Worm (Caenorhabditis elegans) whole organism, young adult: ENCODE results near the gene cul-5.

Experiments
- B0336.3 ChIP-seq: fragments of 200-800 bp; sonication (Bioruptor generic); IDR thresholded peaks from 2 replicates; pipeline ENCODE4 v1.3.6; 2022; ENCODE audit warnings: missing genetic modification characterization, missing compliant biosample characterization
- F10E7.11 ChIP-seq: sonication (generic microtip); optimal IDR thresholded peaks from 2 replicates; lab custom pipeline; 2017; ENCODE audit warnings: mild to moderate bottlenecking, missing genetic modification characterization, moderate library complexity, missing compliant biosample characterization
- F39B2.1 ChIP-seq: fragments of 200-800 bp; sonication (Bioruptor generic); IDR thresholded peaks from 2 replicates; pipeline ENCODE4 v1.3.6; 2022; ENCODE audit warnings: missing genetic modification reagents, missing genetic modification characterization, missing compliant biosample characterization
- F49E8.2 ChIP-seq: sonication (generic microtip); optimal IDR thresholded peaks from 3 replicates; lab custom pipeline; 2017; ENCODE audit warnings: missing genetic modification characterization, mild to moderate bottlenecking, missing compliant biosample characterization, antibody characterized with exemption, moderate library complexity; ENCODE audit not compliant: insufficient read depth
- F52B5.7 ChIP-seq: sonication (generic microtip); optimal IDR thresholded peaks from 2 replicates; lab custom pipeline; 2016; ENCODE audit warnings: mild to moderate bottlenecking, missing genetic modification characterization, missing compliant biosample characterization
- F55B11.4 ChIP-seq: sonication (generic microtip); optimal IDR thresholded peaks from 2 replicates; lab custom pipeline; 2016; ENCODE audit warnings: missing compliant biosample characterization, missing genetic modification characterization, borderline replicate concordance; ENCODE audit not compliant: insufficient read depth
- Y53G8AR.9 ChIP-seq: fragments of 200-800 bp; sonication (Bioruptor generic); conservative IDR thresholded peaks from 2 replicates; pipeline ENCODE4 v1.3.6; 2022; ENCODE audit warnings: missing genetic modification reagents, missing genetic modification characterization, missing compliant biosample characterization
- Y95B8A.8 ChIP-seq: fragments of 200-800 bp; sonication (Bioruptor generic); IDR thresholded peaks from 2 replicates; pipeline ENCODE4 v1.3.6; 2022; ENCODE audit warnings: missing genetic modification reagents, missing genetic modification characterization, missing compliant biosample characterization
- akir-1 ChIP-seq: fragments of 200-800 bp; sonication (Bioruptor generic); optimal IDR thresholded peaks from 2 replicates; lab custom pipeline; 2018; ENCODE audit warnings: mild to moderate bottlenecking, missing genetic modification characterization, moderate library complexity, missing compliant biosample characterization
- aptf-2 ChIP-seq: fragments of 200-800 bp; sonication (Bioruptor generic); conservative IDR thresholded peaks from 2 replicates; pipeline ENCODE4 v1.3.6; 2022; ENCODE audit warnings: missing genetic modification reagents, missing genetic modification characterization, missing compliant biosample characterization
- athp-1 ChIP-seq: sonication (generic microtip); optimal IDR thresholded peaks from 2 replicates; lab custom pipeline; 2017; ENCODE audit warnings: mild to moderate bottlenecking, missing genetic modification characterization, missing compliant biosample characterization
- attf-6 ChIP-seq: fragments of 200-800 bp; sonication (Bioruptor generic); IDR thresholded peaks from 2 replicates; pipeline ENCODE4 v1.3.6; 2022; ENCODE audit warnings: missing genetic modification reagents, missing genetic modification characterization, missing compliant biosample characterization
- ccch-3 ChIP-seq: fragments of 200-800 bp; sonication (Bioruptor generic); optimal IDR thresholded peaks from 2 replicates; lab custom pipeline; 2018; ENCODE audit warnings: mild to moderate bottlenecking, missing genetic modification characterization, missing compliant biosample characterization
- cebp-1 ChIP-seq, 2 experiments: fragments of 200-800 bp in 1 of 2; sonication (Bioruptor generic) in 1 of 2; sonication (generic microtip) in 1 of 2; IDR thresholded peaks in 1 of 2; optimal IDR thresholded peaks in 1 of 2; 2 replicates each; pipeline versions ENCODE4 v1.3.6 to Lab custom; 2017 to 2022; ENCODE audit warnings: missing compliant biosample characterization in 2 of 2, missing genetic modification characterization in 2 of 2, mild to moderate bottlenecking in 1 of 2, missing genetic modification reagents in 1 of 2, moderate library complexity in 1 of 2
- ceh-100 ChIP-seq: fragments of 200-800 bp; sonication (Bioruptor generic); IDR thresholded peaks from 2 replicates; pipeline ENCODE4 v1.3.6; 2022; ENCODE audit warnings: missing genetic modification reagents, missing genetic modification characterization, missing compliant biosample characterization
- chd-7 ChIP-seq: sonication (generic microtip); optimal IDR thresholded peaks from 2 replicates; lab custom pipeline; 2016; ENCODE audit warnings: mild to moderate bottlenecking, missing genetic modification characterization, moderate library complexity, missing compliant biosample characterization
- die-1 ChIP-seq: sonication (generic microtip); optimal IDR thresholded peaks from 2 replicates; lab custom pipeline; 2016; ENCODE audit warnings: missing genotype, mild to moderate bottlenecking, missing genetic modification characterization, missing compliant biosample characterization
- dpff-1 ChIP-seq: sonication (generic microtip); optimal IDR thresholded peaks from 2 replicates; lab custom pipeline; 2017; ENCODE audit warnings: mild to moderate bottlenecking, missing genetic modification characterization, missing compliant biosample characterization
- fkh-3 ChIP-seq: sonication (generic microtip); optimal IDR thresholded peaks from 2 replicates; lab custom pipeline; 2016; ENCODE audit warnings: mild to moderate bottlenecking, missing genetic modification characterization, missing compliant biosample characterization
- him-1 ChIP-seq: sonication (generic microtip); optimal IDR thresholded peaks from 2 replicates; lab custom pipeline; 2016; ENCODE audit warnings: missing genotype, missing genetic modification reagents, missing genetic modification characterization, missing compliant biosample characterization
- hmg-1.2 ChIP-seq: fragments of 200-800 bp; sonication (Bioruptor generic); IDR thresholded peaks from 2 replicates; pipeline ENCODE4 v1.3.6; 2022; ENCODE audit warnings: missing genetic modification reagents, missing genetic modification characterization, missing compliant biosample characterization
- hrde-1 ChIP-seq: sonication (generic microtip); optimal IDR thresholded peaks from 2 replicates; lab custom pipeline; 2016; ENCODE audit warnings: missing genetic modification characterization, mild to moderate bottlenecking, missing compliant biosample characterization, moderate library complexity, missing genotype, missing genetic modification reagents, borderline replicate concordance
- lin-26 ChIP-seq: fragments of 200-800 bp; sonication (Bioruptor generic); IDR thresholded peaks from 2 replicates; pipeline ENCODE4 v1.3.6; 2022; ENCODE audit warnings: missing genetic modification reagents, missing genetic modification characterization, missing compliant biosample characterization
- lin-35 ChIP-seq, 3 experiments: fragments of 150-350 bp in 2 of 3; sonication (generic microtip) in 1 of 3; optimal IDR thresholded peaks; 2 replicates each; lab custom pipeline; 2014 to 2018; ENCODE audit warnings: missing biosample characterization in 3 of 3, missing genetic modification characterization in 3 of 3, missing genetic modification reagents in 3 of 3
- madf-10 ChIP-seq: sonication (generic microtip); optimal IDR thresholded peaks from 2 replicates; lab custom pipeline; 2016; ENCODE audit warnings: mild to moderate bottlenecking, missing genetic modification characterization, missing compliant biosample characterization
- mcd-1 ChIP-seq: fragments of 200-800 bp; sonication (Bioruptor generic); IDR thresholded peaks from 2 replicates; pipeline ENCODE4 v1.3.6; 2022; ENCODE audit warnings: missing genetic modification reagents, missing genetic modification characterization, missing compliant biosample characterization
- mel-28 ChIP-seq: sonication (generic microtip); optimal IDR thresholded peaks from 2 replicates; lab custom pipeline; 2016; ENCODE audit warnings: borderline replicate concordance, mild to moderate bottlenecking, missing genetic modification characterization, missing compliant biosample characterization
- nhr-179 ChIP-seq: sonication (generic microtip); optimal IDR thresholded peaks from 2 replicates; lab custom pipeline; 2016; ENCODE audit warnings: mild to moderate bottlenecking, missing genetic modification characterization, missing compliant biosample characterization
- nhr-80 ChIP-seq: sonication (generic microtip); optimal IDR thresholded peaks from 2 replicates; lab custom pipeline; 2016; ENCODE audit warnings: missing genetic modification characterization, missing compliant biosample characterization
- pbrm-1 ChIP-seq: fragments of 200-800 bp; sonication (Bioruptor generic); IDR thresholded peaks from 2 replicates; pipeline ENCODE4 v1.3.6; 2022; ENCODE audit warnings: missing genetic modification reagents, missing genetic modification characterization, missing compliant biosample characterization
- pha-4 ChIP-seq: fragments of 150-350 bp; sonication (generic microtip); optimal IDR thresholded peaks from 2 replicates; lab custom pipeline; 2014; ENCODE audit warnings: missing biosample characterization, missing genetic modification reagents, missing genetic modification characterization
- snpc-4 ChIP-seq, 5 experiments: fragments of 150-350 bp in 1 of 5; sonication (generic microtip) in 4 of 5; optimal IDR thresholded peaks; 2 replicates each; lab custom pipeline; 2014 to 2018; ENCODE audit warnings: missing genetic modification characterization in 5 of 5, missing biosample characterization in 3 of 5, antibody characterized with exemption in 2 of 5, mild to moderate bottlenecking in 2 of 5, missing compliant biosample characterization in 2 of 5, missing genotype in 2 of 5, moderate library complexity in 2 of 5, missing genetic modification reagents in 1 of 5
- tbx-9 ChIP-seq: sonication (generic microtip); optimal IDR thresholded peaks from 2 replicates; lab custom pipeline; 2016; ENCODE audit warnings: borderline replicate concordance, missing genetic modification characterization, inconsistent platforms, missing compliant biosample characterization
- unc-130 ChIP-seq: sonication (generic microtip); optimal IDR thresholded peaks from 2 replicates; lab custom pipeline; 2016; ENCODE audit warnings: missing genetic modification reagents, missing genetic modification characterization, missing compliant biosample characterization
- zfh-2 ChIP-seq: fragments of 200-800 bp; sonication (Bioruptor generic); conservative IDR thresholded peaks from 2 replicates; pipeline ENCODE4 v1.3.6; 2022; ENCODE audit warnings: missing genetic modification reagents, missing genetic modification characterization, missing compliant biosample characterization
- ztf-18 ChIP-seq: sonication (generic microtip); optimal IDR thresholded peaks from 2 replicates; lab custom pipeline; 2016; ENCODE audit warnings: missing genotype, mild to moderate bottlenecking, missing genetic modification characterization, missing compliant biosample characterization
- ztf-26 ChIP-seq: sonication (generic microtip); optimal IDR thresholded peaks from 2 replicates; lab custom pipeline; 2017; ENCODE audit warnings: missing genetic modification characterization, missing compliant biosample characterization

The cul-5 gene

DNA sequence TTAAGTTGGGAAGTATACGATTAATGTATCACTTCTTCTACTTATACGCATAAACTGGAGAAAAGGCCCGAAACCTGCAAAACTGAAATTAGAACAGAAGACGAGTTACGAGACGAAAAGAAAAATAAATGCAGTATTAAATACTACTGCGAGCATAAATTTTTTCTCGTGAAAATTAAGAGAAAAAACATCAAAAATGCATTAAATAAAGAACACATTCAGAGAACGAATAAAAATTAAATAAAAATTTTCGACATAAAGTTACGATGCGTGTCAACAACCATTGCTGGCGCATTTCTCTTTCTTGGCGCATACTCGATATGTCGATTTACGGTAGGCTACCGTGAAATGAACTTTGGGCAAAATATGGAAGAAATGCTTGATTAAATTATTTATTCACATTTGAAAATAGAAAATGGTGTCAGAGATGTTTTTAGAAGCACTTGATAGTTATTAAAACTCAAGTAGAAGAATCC, 25.6 kb downstream of the cul-5 start, which contains the start of the genes ZK856.19 and ZK856.11 (continued):
- TF ChIP-seq unc-130 (GFP tag; lab: Kevin White, UChicago) = peak; percentile 5
- TF ChIP-seq chd-7 (tag; lab: Kevin White, UChicago) = no peak
- TF ChIP-seq mcd-1 (GFP tag; lab: Robert Waterston, UW) = peak; percentile 39; the same call in 1 of the 2 replicates
- peak in 1 of 3 experiments; percentile 55 for TF ChIP-seq lin-35 (GFP tag; optimal IDR thresholded peaks at IDR 0.05; lab: Kevin White, UChicago)
- peak; percentile 29 for TF ChIP-seq madf-10 (tag; lab: Kevin White, UChicago)
- no peak for TF ChIP-seq ccch-3 (GFP tag; lab: Kevin White, UChicago)
- TF ChIP-seq die-1 (tag; lab: Kevin White, UChicago) = no peak
- peak; percentile 32; the same call in 1 of the 2 replicates for TF ChIP-seq hmg-1.2 (GFP tag; lab: Robert Waterston, UW)
- TF ChIP-seq cebp-1 (GFP tag; IDR thresholded peaks at IDR 0.05; lab: Robert Waterston, UW) = no peak
- TF ChIP-seq cebp-1 (tag; optimal IDR thresholded peaks at IDR 0.05; lab: Kevin White, UChicago) = peak; percentile 54
- no peak for TF ChIP-seq attf-6 (GFP tag; lab: Robert Waterston, UW)
- TF ChIP-seq F49E8.2 (tag; lab: Kevin White, UChicago) = peak; percentile 41
- no peak for TF ChIP-seq F10E7.11 (tag; lab: Kevin White, UChicago)
- 0 out of 2 replicates have a peak, but pooled peaks have one; percentile 65 for TF ChIP-seq Y53G8AR.9 (GFP tag; lab: Robert Waterston, UW)
- TF ChIP-seq zfh-2 (GFP tag; lab: Robert Waterston, UW) = no peak
- no peak for TF ChIP-seq snpc-4 (GFP tag; optimal IDR thresholded peaks at IDR 0.05; lab: Kevin White, UChicago)
- peak in 2 of 4 experiments; percentile 35 to 49 for TF ChIP-seq snpc-4 (tag; optimal IDR thresholded peaks at IDR 0.05; lab: Kevin White, UChicago)
- TF ChIP-seq aptf-2 (GFP tag; lab: Robert Waterston, UW) = no peak
- TF ChIP-seq fkh-3 (tag; lab: Kevin White, UChicago) = no peak
- TF ChIP-seq nhr-80 (tag; lab: Kevin White, UChicago) = peak; percentile 11
- TF ChIP-seq pbrm-1 (GFP tag; lab: Robert Waterston, UW) = 0 out of 2 replicates have a peak, but pooled peaks have one; percentile 20
- peak; percentile 0 for TF ChIP-seq hrde-1 (tag; lab: Kevin White, UChicago)
- TF ChIP-seq ztf-18 = peak; percentile 93

DNA sequence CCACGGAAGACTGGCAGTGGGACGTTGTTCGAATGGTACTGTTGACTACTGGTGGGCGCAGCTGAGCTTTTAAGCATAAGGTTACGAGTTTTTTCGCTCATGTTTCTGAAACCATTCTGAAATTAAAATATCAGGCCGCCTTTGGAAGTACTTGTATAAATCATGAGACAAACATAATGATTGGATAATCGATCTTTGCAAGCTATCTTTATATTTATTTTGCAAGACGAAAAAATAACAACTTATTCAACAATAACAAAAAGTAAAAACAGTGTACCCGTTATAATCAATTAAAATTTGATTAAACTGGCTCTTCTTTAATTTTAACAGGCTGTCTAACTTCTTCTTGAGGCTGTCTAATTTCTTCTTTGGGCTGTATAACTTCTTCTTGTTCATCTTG, 26.1 kb downstream of the cul-5 start, which contains the start of gene ZK856.16:
Gene ZK856.16 (minus strand): TSS at position 101 of the 400 bp plus-strand sequence.
- no peak for TF ChIP-seq tbx-9 (tag; lab: Kevin White, UChicago)
- no peak for TF ChIP-seq athp-1 (tag; lab: Kevin White, UChicago)
- no peak for TF ChIP-seq F52B5.7 (tag; lab: Kevin White, UChicago)
- no peak for TF ChIP-seq mel-28 (tag; lab: Kevin White, UChicago)
- no peak for TF ChIP-seq pha-4
- no peak for TF ChIP-seq Y95B8A.8
- TF ChIP-seq hrde-1 (tag; lab: Kevin White, UChicago) = no peak
- no peak for TF ChIP-seq F39B2.1
- TF ChIP-seq B0336.3 = no peak
- no peak for TF ChIP-seq nhr-179
- no peak for TF ChIP-seq ceh-100 (GFP tag; lab: Robert Waterston, UW)
- no peak for TF ChIP-seq dpff-1
- TF ChIP-seq lin-26 = no peak
- TF ChIP-seq him-1 (tag; lab: Kevin White, UChicago) = no peak
- no peak for TF ChIP-seq ccch-3 (GFP tag; lab: Kevin White, UChicago)
- no peak for TF ChIP-seq pbrm-1 (GFP tag; lab: Robert Waterston, UW)
- no peak for TF ChIP-seq ztf-26 (tag; lab: Kevin White, UChicago)
- no peak for TF ChIP-seq F55B11.4
- TF ChIP-seq ztf-18 = no peak
- no peak for TF ChIP-seq akir-1
- TF ChIP-seq, all 124 proteins: peak for 0
